Fruit fly (Drosophila melanogaster) S2 (cell line): ENCODE measurements around the gene Cpr76Bd.

Source experiments
- CG8478 ChIP-seq: fragments of >200 bp; optimal IDR thresholded peaks from 2 replicates; lab custom pipeline; 2018
- CTCF ChIP-seq, 2 experiments: fragments of >200 bp; optimal IDR thresholded peaks; 2 replicates each; lab custom pipeline; 2018

DNA sequence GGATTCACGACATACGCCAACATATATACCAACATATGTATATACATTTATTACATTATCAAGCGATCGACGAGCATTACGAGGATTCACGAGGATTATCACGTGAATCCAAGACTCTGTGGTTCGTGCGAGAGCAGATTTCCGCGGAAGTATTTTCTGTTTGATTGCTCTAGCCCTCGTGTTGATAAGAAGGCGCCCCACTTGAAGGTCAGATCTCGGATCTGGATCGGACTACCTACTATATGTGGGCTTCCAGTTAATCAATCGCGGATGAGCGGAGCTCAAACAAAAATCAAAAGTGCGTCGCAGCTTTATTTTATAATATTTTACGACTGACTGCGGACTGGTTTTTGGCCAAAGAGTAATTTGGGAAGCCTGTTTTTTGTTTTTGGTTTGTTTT lies 37.6 kb upstream of the Cpr76Bd start:
- TF ChIP-seq CTCF (optimal IDR thresholded peaks at IDR 0.05; lab: Kevin White, UChicago) (no peak), CG8478 (lab: Kevin White, UChicago) (no peak)
